Worm (Caenorhabditis elegans) whole organism, early embryonic: Measurements from ENCODE around the gene R11G10.3.

ENCODE experiments used
- B0310.2 ChIP-seq: sonication (generic microtip); optimal IDR thresholded peaks from 2 replicates; lab custom pipeline; 2016; ENCODE audit warnings: mild to moderate bottlenecking, missing genetic modification characterization, missing compliant biosample characterization
- aly-1 ChIP-seq: sonication (generic microtip); optimal IDR thresholded peaks from 2 replicates; lab custom pipeline; 2016; ENCODE audit warnings: missing genetic modification characterization, missing compliant biosample characterization
- ama-1 ChIP-seq: fragments of 150-350 bp; optimal IDR thresholded peaks from 2 replicates; lab custom pipeline; 2014
- ceh-36 ChIP-seq: sonication (generic microtip); optimal IDR thresholded peaks from 2 replicates; lab custom pipeline; 2016; ENCODE audit warnings: missing genetic modification characterization, inconsistent platforms, missing compliant biosample characterization
- flt-1 ChIP-seq: fragments of 200-800 bp; sonication (Bioruptor generic); IDR thresholded peaks from 2 replicates; pipeline ENCODE4 v1.3.6; 2022; ENCODE audit warnings: missing genetic modification characterization, missing compliant biosample characterization
- hnd-1 ChIP-seq: sonication (generic microtip); optimal IDR thresholded peaks from 2 replicates; lab custom pipeline; 2016; ENCODE audit warnings: missing genetic modification characterization, missing compliant biosample characterization
- scrt-1 ChIP-seq: fragments of 200-800 bp; sonication (Bioruptor generic); IDR thresholded peaks from 2 replicates; pipeline ENCODE4 v1.3.6; 2022; ENCODE audit warnings: missing genetic modification characterization, missing compliant biosample characterization

- TF ChIP-seq flt-1 (GFP tag; lab: Robert Waterston, UW) (no peak), hnd-1 (tag; lab: Kevin White, UChicago) (no peak), B0310.2 (tag; lab: Kevin White, UChicago) (no peak), scrt-1 (no peak), ama-1 (lab: Kevin White, UChicago) (no peak), aly-1 (tag; lab: Kevin White, UChicago) (no peak), ceh-36 (tag; lab: Kevin White, UChicago) (no peak)
Measured at ce11 chrV:13566967-13567366, 43.7 kb downstream of the R11G10.3 start.
